Worm (Caenorhabditis elegans) whole organism, L1 larva: Measurements from ENCODE around the gene cnp-2.

Experiments used
- C04F5.9 ChIP-seq: sonication (generic microtip); optimal IDR thresholded peaks from 2 replicates; lab custom pipeline; 2016; ENCODE audit warnings: missing genetic modification characterization, missing compliant biosample characterization
- C16A3.4 ChIP-seq: fragments of 150-350 bp; optimal IDR thresholded peaks from 2 replicates; lab custom pipeline; 2014; ENCODE audit warnings: missing biosample characterization, missing genetic modification characterization
- Y116A8C.19 ChIP-seq: sonication (generic microtip); optimal IDR thresholded peaks from 2 replicates; lab custom pipeline; 2016; ENCODE audit warnings: missing compliant biosample characterization, missing genetic modification characterization, borderline replicate concordance
- alr-1 ChIP-seq: fragments of 200-800 bp; sonication (Bioruptor generic); optimal IDR thresholded peaks from 2 replicates; lab custom pipeline; 2018; ENCODE audit warnings: borderline replicate concordance, mild to moderate bottlenecking, missing genetic modification characterization, missing compliant biosample characterization
- aly-2 ChIP-seq: fragments of 150-350 bp; optimal IDR thresholded peaks from 2 replicates; lab custom pipeline; 2014; ENCODE audit warnings: missing biosample characterization, missing genetic modification characterization
- ceh-82 ChIP-seq, 3 experiments: fragments of 150-350 bp in 1 of 3; sonication (generic microtip) in 2 of 3; optimal IDR thresholded peaks; 2 replicates each; lab custom pipeline; 2014 to 2017; ENCODE audit warnings: missing biosample characterization in 3 of 3, missing genetic modification characterization in 3 of 3
- ceh-88 ChIP-seq: fragments of 200-800 bp; sonication (Bioruptor generic); IDR thresholded peaks from 2 replicates; pipeline ENCODE4 v1.3.6; 2022; ENCODE audit warnings: missing genetic modification characterization, missing compliant biosample characterization
- ces-1 ChIP-seq: fragments of 150-350 bp; optimal IDR thresholded peaks from 2 replicates; lab custom pipeline; 2014; ENCODE audit warnings: missing biosample characterization, missing genetic modification reagents, missing genetic modification characterization
- dsc-1 ChIP-seq: sonication (generic microtip); optimal IDR thresholded peaks from 2 replicates; lab custom pipeline; 2016; ENCODE audit warnings: mild to moderate bottlenecking, missing genetic modification characterization, missing compliant biosample characterization
- efl-1 ChIP-seq, 4 experiments: fragments of 150-350 bp; optimal IDR thresholded peaks in 3 of 4; peaks in 1 of 4; 1 replicate in 1 of 4; 2 replicates in 3 of 4; lab custom pipeline; 2014; ENCODE audit warnings: missing biosample characterization in 2 of 4, missing genetic modification characterization in 2 of 4, missing genetic modification reagents in 2 of 4
- egl-13 ChIP-seq: sonication (generic microtip); optimal IDR thresholded peaks from 2 replicates; lab custom pipeline; 2016; ENCODE audit warnings: missing genotype, missing genetic modification reagents, missing genetic modification characterization, missing compliant biosample characterization
- egl-27 ChIP-seq, 2 experiments: fragments of 150-350 bp in 1 of 2; sonication (generic microtip); optimal IDR thresholded peaks; 3 replicates each; lab custom pipeline; 2017 to 2018; ENCODE audit warnings: missing biosample characterization in 2 of 2, missing genetic modification characterization in 2 of 2, missing genetic modification reagents in 2 of 2
- elt-2 ChIP-seq: sonication (generic microtip); optimal IDR thresholded peaks from 2 replicates; lab custom pipeline; 2016; ENCODE audit warnings: missing genetic modification characterization, mild to moderate bottlenecking, inconsistent platforms, missing compliant biosample characterization, missing genetic modification reagents
- ets-5 ChIP-seq: fragments of 200-800 bp; sonication (Bioruptor generic); IDR thresholded peaks from 2 replicates; pipeline ENCODE4 v1.3.6; 2022; ENCODE audit warnings: missing genetic modification characterization, missing compliant biosample characterization
- fkh-10 ChIP-seq: sonication (generic microtip); optimal IDR thresholded peaks from 2 replicates; lab custom pipeline; 2017; ENCODE audit warnings: missing biosample characterization, missing genetic modification reagents, missing genetic modification characterization
- fkh-8 ChIP-seq: sonication (generic microtip); optimal IDR thresholded peaks from 2 replicates; lab custom pipeline; 2016; ENCODE audit warnings: mild to moderate bottlenecking, missing genetic modification characterization, missing compliant biosample characterization
- fos-1 ChIP-seq: fragments of 150-350 bp; optimal IDR thresholded peaks from 2 replicates; lab custom pipeline; 2014; ENCODE audit warnings: missing biosample characterization, missing genetic modification characterization
- hlh-4 ChIP-seq: sonication (generic microtip); optimal IDR thresholded peaks from 2 replicates; lab custom pipeline; 2016; ENCODE audit warnings: mild to moderate bottlenecking, missing genetic modification characterization, missing compliant biosample characterization
- hpl-2 ChIP-seq: fragments of 150-350 bp; optimal IDR thresholded peaks from 2 replicates; lab custom pipeline; 2014; ENCODE audit warnings: missing biosample characterization, missing genetic modification reagents, missing genetic modification characterization
- irx-1 ChIP-seq: sonication (generic microtip); optimal IDR thresholded peaks from 2 replicates; lab custom pipeline; 2016; ENCODE audit warnings: missing genetic modification characterization, missing compliant biosample characterization
- lin-13 ChIP-seq: fragments of 150-350 bp; optimal IDR thresholded peaks from 2 replicates; lab custom pipeline; 2014; ENCODE audit warnings: missing biosample characterization, missing genetic modification reagents, missing genetic modification characterization
- lin-15B ChIP-seq: fragments of 150-350 bp; sonication (generic microtip); optimal IDR thresholded peaks from 3 replicates; lab custom pipeline; 2014; ENCODE audit warnings: missing biosample characterization, missing genetic modification characterization
- lir-3 ChIP-seq: sonication (generic microtip); optimal IDR thresholded peaks from 2 replicates; lab custom pipeline; 2016; ENCODE audit warnings: mild to moderate bottlenecking, missing genetic modification characterization, moderate library complexity, missing compliant biosample characterization; ENCODE audit not compliant: poor library complexity
- lsy-2 ChIP-seq, 2 experiments: fragments of 150-350 bp; optimal IDR thresholded peaks; 2 replicates each; lab custom pipeline; 2014; ENCODE audit warnings: missing biosample characterization in 2 of 2, missing genetic modification characterization in 2 of 2
- mab-9 ChIP-seq: fragments of 200-800 bp; sonication (Bioruptor generic); IDR thresholded peaks from 2 replicates; pipeline ENCODE4 v1.3.6; 2022; ENCODE audit warnings: missing genetic modification reagents, missing genetic modification characterization, missing compliant biosample characterization
- mdl-1 ChIP-seq, 2 experiments: fragments of 150-350 bp; optimal IDR thresholded peaks; 2 replicates each; lab custom pipeline; 2014 to 2017; ENCODE audit warnings: missing biosample characterization in 2 of 2, missing genetic modification characterization in 2 of 2, inconsistent platforms in 1 of 2
- mep-1 ChIP-seq: fragments of 150-350 bp; optimal IDR thresholded peaks from 2 replicates; lab custom pipeline; 2014; ENCODE audit warnings: missing biosample characterization, missing genetic modification characterization
- nhr-11 ChIP-seq: fragments of 150-350 bp; optimal IDR thresholded peaks from 2 replicates; lab custom pipeline; 2014; ENCODE audit warnings: missing biosample characterization, missing genetic modification characterization
- nhr-12 ChIP-seq: sonication (generic microtip); optimal IDR thresholded peaks from 2 replicates; lab custom pipeline; 2017; ENCODE audit warnings: missing biosample characterization, missing genetic modification characterization
- nhr-19 ChIP-seq: fragments of 200-800 bp; sonication (Bioruptor generic); conservative IDR thresholded peaks from 2 replicates; pipeline ENCODE4 v1.3.6; 2022; ENCODE audit warnings: missing genetic modification characterization, missing compliant biosample characterization
- nhr-20 ChIP-seq: sonication (generic microtip); optimal IDR thresholded peaks from 2 replicates; lab custom pipeline; 2016; ENCODE audit warnings: mild to moderate bottlenecking, missing genetic modification characterization, missing compliant biosample characterization
- nhr-237 ChIP-seq: fragments of 150-350 bp; optimal IDR thresholded peaks from 2 replicates; lab custom pipeline; 2014; ENCODE audit warnings: missing biosample characterization, missing genetic modification characterization
- nhr-47 ChIP-seq: sonication (generic microtip); optimal IDR thresholded peaks from 2 replicates; lab custom pipeline; 2016; ENCODE audit warnings: mild to moderate bottlenecking, missing genetic modification characterization, moderate library complexity, missing compliant biosample characterization
- nhr-84 ChIP-seq: sonication (generic microtip); optimal IDR thresholded peaks from 2 replicates; lab custom pipeline; 2017; ENCODE audit warnings: missing biosample characterization, missing genetic modification characterization
- nhr-85 ChIP-seq: sonication (generic microtip); peaks from one replicate; lab custom pipeline; 2016; ENCODE audit warnings: missing genetic modification characterization, inconsistent platforms, missing compliant biosample characterization
- pax-3 ChIP-seq: fragments of 200-800 bp; sonication (Bioruptor generic); optimal IDR thresholded peaks from 2 replicates; lab custom pipeline; 2018; ENCODE audit warnings: mild to moderate bottlenecking, missing genetic modification characterization, moderate library complexity, missing compliant biosample characterization
- skn-1 ChIP-seq: fragments of 150-350 bp; optimal IDR thresholded peaks from 2 replicates; lab custom pipeline; 2014; ENCODE audit warnings: missing biosample characterization, missing genetic modification characterization
- snpc-4 ChIP-seq: fragments of 150-350 bp; optimal IDR thresholded peaks from 2 replicates; lab custom pipeline; 2014; ENCODE audit warnings: missing biosample characterization, missing genetic modification characterization
- snu-23 ChIP-seq: sonication (generic microtip); optimal IDR thresholded peaks from 2 replicates; lab custom pipeline; 2016; ENCODE audit warnings: missing genetic modification characterization, missing compliant biosample characterization
- sox-4 ChIP-seq: sonication (generic microtip); optimal IDR thresholded peaks from 2 replicates; lab custom pipeline; 2016; ENCODE audit warnings: missing genetic modification characterization, missing compliant biosample characterization
- sptf-1 ChIP-seq: fragments of 150-350 bp; optimal IDR thresholded peaks from 2 replicates; lab custom pipeline; 2014; ENCODE audit warnings: missing biosample characterization, missing genetic modification characterization
- sup-37 ChIP-seq: fragments of 200-800 bp; sonication (Bioruptor generic); optimal IDR thresholded peaks from 2 replicates; lab custom pipeline; 2018; ENCODE audit warnings: mild to moderate bottlenecking, missing genetic modification characterization, missing compliant biosample characterization
- swsn-7 ChIP-seq: sonication (generic microtip); optimal IDR thresholded peaks from 2 replicates; lab custom pipeline; 2016; ENCODE audit warnings: missing genetic modification characterization, missing compliant biosample characterization
- tbx-2 ChIP-seq: sonication (generic microtip); optimal IDR thresholded peaks from 2 replicates; lab custom pipeline; 2016; ENCODE audit warnings: missing genetic modification characterization, missing compliant biosample characterization
- unc-130 ChIP-seq: fragments of 150-350 bp; optimal IDR thresholded peaks from 2 replicates; lab custom pipeline; 2017; ENCODE audit warnings: missing biosample characterization, missing genetic modification characterization, inconsistent platforms
- ztf-11 ChIP-seq, 2 experiments: sonication (generic microtip); optimal IDR thresholded peaks; 2 replicates each; lab custom pipeline; 2016 to 2017; ENCODE audit warnings: missing genetic modification characterization in 2 of 2, missing biosample characterization in 1 of 2, missing compliant biosample characterization in 1 of 2
- ztf-4 ChIP-seq: fragments of 150-350 bp; optimal IDR thresholded peaks from 2 replicates; lab custom pipeline; 2014; ENCODE audit warnings: missing biosample characterization, missing genetic modification characterization

cnp-2 gene

ce11 chrII:12798814-12799213 is 38.2 kb downstream of the cnp-2 start (continued):
- no peak for TF ChIP-seq mab-9 (GFP tag; lab: Robert Waterston, UW)
- TF ChIP-seq egl-27 (tag; optimal IDR thresholded peaks at IDR 0.05; lab: Kevin White, UChicago), result peak in 1 of 2 experiments; percentile 80
- no peak for TF ChIP-seq lir-3 (tag; lab: Kevin White, UChicago)
- TF ChIP-seq egl-13 (tag; lab: Kevin White, UChicago), result peak; percentile 53
- TF ChIP-seq nhr-85 (tag; lab: Kevin White, UChicago), result peak; percentile 98
- peak; percentile 53 for TF ChIP-seq C16A3.4 (tag; lab: Kevin White, UChicago)
- TF ChIP-seq unc-130 (tag; lab: Kevin White, UChicago), result peak; percentile 41
- TF ChIP-seq sup-37, result no peak
- TF ChIP-seq fkh-10, result no peak
- peak; percentile 72 for TF ChIP-seq lin-13 (GFP tag; lab: Kevin White, UChicago)
- TF ChIP-seq nhr-19 (GFP tag; lab: Robert Waterston, UW), result peak; percentile 94
- TF ChIP-seq ztf-11 (tag; optimal IDR thresholded peaks at IDR 0.05; lab: Kevin White, UChicago), result no peak
- peak; percentile 85 for TF ChIP-seq nhr-11 (tag; lab: Kevin White, UChicago)
- TF ChIP-seq efl-1 (optimal IDR thresholded peaks at IDR 0.05; lab: Kevin White, UChicago), result peak; percentile 67 to 69
- TF ChIP-seq efl-1 (GFP tag; optimal IDR thresholded peaks at IDR 0.05 in 1 of 2; lab: Kevin White, UChicago), result peak; percentile 53 to 95
- TF ChIP-seq lin-15B, result no peak
- TF ChIP-seq snu-23 (GFP tag; lab: Kevin White, UChicago), result peak; percentile 91
- no peak for TF ChIP-seq alr-1 (tag; lab: Kevin White, UChicago)
- TF ChIP-seq C04F5.9 (tag; lab: Kevin White, UChicago), result peak; percentile 42
- peak; percentile 67 for TF ChIP-seq pax-3 (tag; lab: Kevin White, UChicago)
- no peak for TF ChIP-seq nhr-237 (tag; lab: Kevin White, UChicago)
- TF ChIP-seq tbx-2 (tag; lab: Kevin White, UChicago), result peak; percentile 85
- TF ChIP-seq hlh-4 (tag; lab: Kevin White, UChicago), result no peak
- TF ChIP-seq sptf-1, result no peak
- peak; percentile 14 for TF ChIP-seq fos-1 (tag; lab: Kevin White, UChicago)
- peak; percentile 95 for TF ChIP-seq elt-2 (tag; lab: Kevin White, UChicago)
- TF ChIP-seq skn-1 (tag; lab: Kevin White, UChicago), result peak; percentile 66
- no peak for TF ChIP-seq nhr-12
- peak; percentile 16 for TF ChIP-seq dsc-1 (tag; lab: Kevin White, UChicago)
- TF ChIP-seq ets-5 (GFP tag; lab: Robert Waterston, UW), result no peak
- peak; percentile 62 for TF ChIP-seq ceh-88 (GFP tag; lab: Robert Waterston, UW)
- TF ChIP-seq aly-2 (tag; lab: Kevin White, UChicago), result no peak
- TF ChIP-seq swsn-7 (tag; lab: Kevin White, UChicago), result peak; percentile 79
- TF ChIP-seq irx-1, result peak; percentile 63
- TF ChIP-seq hpl-2 (GFP tag; lab: Kevin White, UChicago), result peak; percentile 13
- TF ChIP-seq fkh-8 (tag; lab: Kevin White, UChicago), result peak; percentile 68
- peak; percentile 94 for TF ChIP-seq nhr-20 (tag; lab: Kevin White, UChicago)
- peak; percentile 82 for TF ChIP-seq ztf-4 (tag; lab: Kevin White, UChicago)
- TF ChIP-seq lsy-2 (tag; optimal IDR thresholded peaks at IDR 0.05; lab: Kevin White, UChicago), result peak; percentile 79 to 80
- TF ChIP-seq snpc-4 (tag; lab: Kevin White, UChicago), result peak; percentile 59
- TF ChIP-seq mdl-1 (tag; optimal IDR thresholded peaks at IDR 0.05; lab: Kevin White, UChicago), result peak; percentile 62 to 94
- peak; percentile 87 for TF ChIP-seq nhr-47 (tag; lab: Kevin White, UChicago)
- TF ChIP-seq Y116A8C.19 (tag; lab: Kevin White, UChicago), result no peak
- TF ChIP-seq sox-4, result no peak
- no peak for TF ChIP-seq nhr-84
- peak in 2 of 3 experiments; percentile 4 to 47 for TF ChIP-seq ceh-82 (tag; optimal IDR thresholded peaks at IDR 0.05; lab: Kevin White, UChicago)
- no peak for TF ChIP-seq ces-1 (GFP tag; lab: Kevin White, UChicago)
- peak; percentile 57 for TF ChIP-seq mep-1 (tag; lab: Kevin White, UChicago)
